Fruit fly (Drosophila melanogaster) whole organism, embryonic: ENCODE measurements around the gene CG42558.

Experiments used
- BtbVII ChIP-seq: fragments of 200-800 bp; sonication (Bioruptor generic); optimal IDR thresholded peaks from 3 replicates; lab custom pipeline; 2017; ENCODE audit warnings: missing biosample characterization, mild to moderate bottlenecking, missing genetic modification characterization
- CG10209 ChIP-seq: fragments of 200-800 bp; sonication (Bioruptor generic); optimal IDR thresholded peaks from 3 replicates; lab custom pipeline; 2017; ENCODE audit warnings: missing biosample characterization, mild to moderate bottlenecking, missing genetic modification characterization, missing genetic modification reagents
- CG13123 ChIP-seq: fragments of 200-800 bp; sonication (Bioruptor generic); optimal IDR thresholded peaks from 2 replicates; lab custom pipeline; 2016; ENCODE audit warnings: missing biosample characterization, missing genetic modification characterization
- CG14014 ChIP-seq: fragments of 200-800 bp; sonication (Bioruptor generic); IDR thresholded peaks from 2 replicates; pipeline ENCODE4 v1.3.6; 2022; ENCODE audit warnings: missing biosample characterization, missing genetic modification characterization
- CG14441 ChIP-seq: fragments of 200-800 bp; sonication (Bioruptor generic); IDR thresholded peaks from 2 replicates; pipeline ENCODE4 v1.3.6; 2022; ENCODE audit warnings: missing biosample characterization, missing genetic modification characterization
- CG14667 ChIP-seq: fragments of 200-800 bp; sonication (Bioruptor generic); IDR thresholded peaks from 2 replicates; pipeline ENCODE4 v1.3.6; 2022; ENCODE audit warnings: missing biosample characterization, missing genetic modification characterization
- CG14965 ChIP-seq: fragments of 200-800 bp; sonication (Bioruptor generic); optimal IDR thresholded peaks from 2 replicates; lab custom pipeline; 2016; ENCODE audit warnings: missing biosample characterization, missing genetic modification characterization, borderline replicate concordance
- CG16779 ChIP-seq: fragments of 200-800 bp; sonication (Bioruptor generic); IDR thresholded peaks from 2 replicates; pipeline ENCODE4 v1.3.6; 2022; ENCODE audit warnings: missing biosample characterization, missing genetic modification characterization
- CG2129 ChIP-seq: fragments of 200-800 bp; sonication (Bioruptor generic); IDR thresholded peaks from 2 replicates; pipeline ENCODE4 v1.3.6; 2022; ENCODE audit warnings: missing biosample characterization, missing genetic modification characterization; ENCODE audit not compliant: partially characterized antibody
- CG30020 ChIP-seq: fragments of 200-800 bp; optimal IDR thresholded peaks from 2 replicates; lab custom pipeline; 2019; ENCODE audit warnings: missing biosample characterization, mild to moderate bottlenecking, missing genetic modification characterization, moderate library complexity
- CG3163 ChIP-seq: fragments of 200-800 bp; sonication (Bioruptor generic); optimal IDR thresholded peaks from 3 replicates; lab custom pipeline; 2016; ENCODE audit warnings: missing biosample characterization, missing genetic modification characterization
- CG32532 ChIP-seq: fragments of 200-800 bp; sonication (Bioruptor generic); IDR thresholded peaks from 2 replicates; pipeline ENCODE4 v1.3.6; 2022; ENCODE audit warnings: missing biosample characterization, missing genetic modification characterization
- CG3847 ChIP-seq: fragments of 200-800 bp; sonication (Bioruptor generic); IDR thresholded peaks from 2 replicates; pipeline ENCODE4 v1.3.6; 2022; ENCODE audit warnings: missing biosample characterization, missing genetic modification characterization
- CG43689 ChIP-seq: fragments of 200-800 bp; sonication (Bioruptor generic); IDR thresholded peaks from 2 replicates; pipeline ENCODE4 v1.3.6; 2022; ENCODE audit warnings: missing biosample characterization, missing genetic modification characterization
- CG5245 ChIP-seq: fragments of 200-800 bp; sonication (Bioruptor generic); optimal IDR thresholded peaks from 3 replicates; lab custom pipeline; 2016; ENCODE audit warnings: missing biosample characterization, missing genetic modification characterization
- CG8089 ChIP-seq: fragments of 200-800 bp; sonication (Bioruptor generic); optimal IDR thresholded peaks from 3 replicates; lab custom pipeline; 2016; ENCODE audit warnings: missing biosample characterization, missing genetic modification characterization
- CG9215 ChIP-seq: fragments of 200-800 bp; sonication (Bioruptor generic); IDR thresholded peaks from 2 replicates; pipeline ENCODE4 v1.3.6; 2022; ENCODE audit warnings: missing biosample characterization, missing genetic modification characterization
- Dfd ChIP-seq, 2 experiments: fragments of >200 bp; optimal IDR thresholded peaks; 2 replicates each; lab custom pipeline; 2017; ENCODE audit warnings: missing biosample characterization in 2 of 2, missing genetic modification characterization in 2 of 2
- Dll ChIP-seq: fragments of 200-800 bp; sonication (Bioruptor generic); IDR thresholded peaks from 4 replicates; pipeline ENCODE4 v1.3.6; 2022; ENCODE audit warnings: missing biosample characterization, missing genetic modification characterization; ENCODE audit not compliant: partially characterized antibody
- Doc2 ChIP-seq: fragments of 200-800 bp; sonication (Bioruptor generic); IDR thresholded peaks from 2 replicates; pipeline ENCODE4 v1.3.6; 2022; ENCODE audit warnings: missing biosample characterization, missing genetic modification characterization
- Ets65A ChIP-seq: fragments of 200-800 bp; sonication (Bioruptor generic); peaks from one replicate; lab custom pipeline; 2016; ENCODE audit warnings: missing biosample characterization, missing genetic modification characterization
- Ets97D ChIP-seq: fragments of 200-800 bp; sonication (Bioruptor generic); optimal IDR thresholded peaks from 3 replicates; lab custom pipeline; 2016; ENCODE audit warnings: missing biosample characterization, missing genetic modification characterization
- Fer2 ChIP-seq: fragments of 200-800 bp; sonication (Bioruptor generic); optimal IDR thresholded peaks from 2 replicates; lab custom pipeline; 2018; ENCODE audit warnings: missing biosample characterization, mild to moderate bottlenecking, missing genetic modification characterization, moderate library complexity
- Gug ChIP-seq: fragments of 200-800 bp; sonication (Bioruptor generic); IDR thresholded peaks from 4 replicates; pipeline ENCODE4 v1.3.6; 2022; ENCODE audit warnings: missing biosample characterization, missing genetic modification characterization
- HHEX ChIP-seq: fragments of 200-800 bp; sonication (Bioruptor generic); optimal IDR thresholded peaks from 3 replicates; lab custom pipeline; 2017; ENCODE audit warnings: missing biosample characterization, mild to moderate bottlenecking, missing genetic modification characterization, missing genetic modification reagents
- HLH4C ChIP-seq: fragments of 200-800 bp; sonication (Bioruptor generic); IDR thresholded peaks from 3 replicates; pipeline ENCODE4 v1.3.6; 2022; ENCODE audit warnings: missing biosample characterization, missing genetic modification characterization; ENCODE audit not compliant: partially characterized antibody
- Mes4 ChIP-seq: fragments of 200-800 bp; sonication (Bioruptor generic); optimal IDR thresholded peaks from 2 replicates; lab custom pipeline; 2016; ENCODE audit warnings: missing biosample characterization, missing genetic modification characterization
- Mrtf ChIP-seq: fragments of 200-800 bp; sonication (Bioruptor generic); IDR thresholded peaks from 3 replicates; pipeline ENCODE4 v1.3.6; 2022; ENCODE audit warnings: missing biosample characterization, missing genetic modification characterization
- Oaz ChIP-seq: fragments of 200-800 bp; sonication (Bioruptor generic); IDR thresholded peaks from 2 replicates; pipeline ENCODE4 v1.3.6; 2022; ENCODE audit warnings: missing biosample characterization, missing genetic modification characterization
- Opbp ChIP-seq: fragments of 200-800 bp; sonication (Bioruptor generic); IDR thresholded peaks from 3 replicates; pipeline ENCODE4 v1.3.6; 2022; ENCODE audit warnings: missing biosample characterization, missing genetic modification characterization; ENCODE audit not compliant: partially characterized antibody
- Poxn ChIP-seq: fragments of 200-800 bp; sonication (Bioruptor generic); IDR thresholded peaks from 2 replicates; pipeline ENCODE4 v1.3.6; 2022; ENCODE audit warnings: missing biosample characterization, missing genetic modification characterization
- Ptx1 ChIP-seq: fragments of 200-800 bp; sonication (Bioruptor generic); IDR thresholded peaks from 2 replicates; pipeline ENCODE4 v1.3.6; 2022; ENCODE audit warnings: missing biosample characterization, missing genetic modification characterization
- Rfx ChIP-seq: fragments of 200-800 bp; sonication (Bioruptor generic); IDR thresholded peaks from 2 replicates; pipeline ENCODE4 v1.3.6; 2022; ENCODE audit warnings: missing biosample characterization, missing genetic modification characterization
- az2 ChIP-seq: fragments of 200-800 bp; sonication (Bioruptor generic); optimal IDR thresholded peaks from 3 replicates; lab custom pipeline; 2016; ENCODE audit warnings: missing biosample characterization, missing genetic modification characterization
- bsh ChIP-seq, 2 experiments: fragments of 200-800 bp; sonication (Bioruptor generic); optimal IDR thresholded peaks; 2 replicates each; lab custom pipeline; 2017 to 2018; ENCODE audit warnings: mild to moderate bottlenecking in 2 of 2, missing biosample characterization in 2 of 2, missing genetic modification characterization in 2 of 2, moderate library complexity in 1 of 2
- ci ChIP-seq: fragments of 200-800 bp; sonication (Bioruptor generic); IDR thresholded peaks from 3 replicates; pipeline ENCODE4 v1.3.6; 2022; ENCODE audit warnings: missing biosample characterization, missing genetic modification characterization
- danr ChIP-seq: fragments of 200-800 bp; sonication (Bioruptor generic); IDR thresholded peaks from 2 replicates; pipeline ENCODE4 v1.3.6; 2022; ENCODE audit warnings: missing biosample characterization, missing genetic modification characterization
- disco-r ChIP-seq: fragments of 200-800 bp; sonication (Bioruptor generic); optimal IDR thresholded peaks from 2 replicates; lab custom pipeline; 2016; ENCODE audit warnings: missing biosample characterization, missing genetic modification characterization
- en ChIP-seq: fragments of 200-800 bp; sonication (Bioruptor generic); optimal IDR thresholded peaks from 2 replicates; lab custom pipeline; 2016; ENCODE audit warnings: missing biosample characterization, missing genetic modification characterization
- gce ChIP-seq: fragments of 200-800 bp; sonication (Bioruptor generic); IDR thresholded peaks from 3 replicates; pipeline ENCODE4 v1.3.6; 2022; ENCODE audit warnings: missing biosample characterization, missing genetic modification characterization
- gt ChIP-seq: fragments of 200-800 bp; sonication (Bioruptor generic); IDR thresholded peaks from 2 replicates; pipeline ENCODE4 v1.3.6; 2022; ENCODE audit warnings: missing biosample characterization, missing genetic modification characterization
- hbn ChIP-seq: fragments of 200-800 bp; sonication (Bioruptor generic); IDR thresholded peaks from 2 replicates; pipeline ENCODE4 v1.3.6; 2022; ENCODE audit warnings: missing biosample characterization, missing genetic modification characterization; ENCODE audit not compliant: partially characterized antibody
- jigr1 ChIP-seq: fragments of 200-800 bp; sonication (Bioruptor generic); IDR thresholded peaks from 3 replicates; pipeline ENCODE4 v1.3.6; 2022; ENCODE audit warnings: missing biosample characterization, missing genetic modification characterization
- luna ChIP-seq: fragments of 200-800 bp; sonication (Bioruptor generic); optimal IDR thresholded peaks from 2 replicates; lab custom pipeline; 2016; ENCODE audit warnings: missing biosample characterization, missing genetic modification characterization
- mld ChIP-seq: fragments of 200-800 bp; sonication (Bioruptor generic); IDR thresholded peaks from 3 replicates; pipeline ENCODE4 v1.3.6; 2022; ENCODE audit warnings: missing biosample characterization, missing genetic modification characterization; ENCODE audit not compliant: partially characterized antibody
- nom ChIP-seq: fragments of 200-800 bp; sonication (Bioruptor generic); optimal IDR thresholded peaks from 2 replicates; lab custom pipeline; 2017; ENCODE audit warnings: missing biosample characterization, missing genetic modification characterization, mild to moderate bottlenecking, moderate library complexity, missing genetic modification reagents
- pfk ChIP-seq: fragments of 200-800 bp; sonication (Bioruptor generic); optimal IDR thresholded peaks from 2 replicates; lab custom pipeline; 2018; ENCODE audit warnings: missing biosample characterization, mild to moderate bottlenecking, missing genetic modification characterization, moderate library complexity
- sd ChIP-seq: fragments of 200-800 bp; sonication (Bioruptor generic); optimal IDR thresholded peaks from 3 replicates; lab custom pipeline; 2018; ENCODE audit warnings: missing biosample characterization, mild to moderate bottlenecking, missing genetic modification characterization, moderate library complexity
- sens-2 ChIP-seq: fragments of 200-800 bp; sonication (Bioruptor generic); IDR thresholded peaks from 2 replicates; pipeline ENCODE4 v1.3.6; 2022; ENCODE audit warnings: missing biosample characterization, missing genetic modification characterization
- slbo ChIP-seq: fragments of 200-800 bp; sonication (Bioruptor generic); IDR thresholded peaks from 2 replicates; pipeline ENCODE4 v1.3.6; 2022; ENCODE audit warnings: missing biosample characterization, missing genetic modification characterization
- twi ChIP-seq: fragments of 200-800 bp; optimal IDR thresholded peaks from 2 replicates; lab custom pipeline; 2019; ENCODE audit warnings: missing biosample characterization, mild to moderate bottlenecking, missing genetic modification characterization, moderate library complexity
- wdn ChIP-seq: fragments of 200-800 bp; sonication (Bioruptor generic); IDR thresholded peaks from 2 replicates; pipeline ENCODE4 v1.3.6; 2022; ENCODE audit warnings: missing biosample characterization, missing genetic modification characterization

CG42558 gene

DNA sequence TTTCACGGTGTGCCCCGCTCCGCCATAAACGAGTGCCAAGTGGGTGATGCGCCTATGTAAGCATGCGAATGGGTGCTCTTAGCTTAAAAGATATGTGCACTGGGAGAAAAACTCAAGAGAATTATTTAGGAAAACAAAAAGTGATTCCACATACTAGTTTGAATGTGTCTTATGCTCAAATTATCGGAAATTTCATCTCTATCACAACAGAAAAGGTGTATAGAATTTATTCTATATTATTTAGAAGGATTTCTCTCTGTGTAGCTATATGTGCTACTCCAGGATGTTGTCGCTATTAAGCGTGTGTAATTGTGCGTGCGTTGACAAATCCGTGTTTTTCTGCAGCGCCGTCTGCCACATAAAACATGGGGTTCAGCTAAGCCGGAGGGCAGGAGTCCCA is 26.2 kb downstream of the CG42558 start:
- TF ChIP-seq gce (GFP tag; lab: Robert Waterston, UW) (no peak), Mes4 (no peak), CG14441 (GFP tag; lab: Robert Waterston, UW) (0 out of 2 replicates have a peak, but pooled peaks have one; percentile 26), CG9215 (GFP tag; lab: Robert Waterston, UW) (no peak), CG10209 (GFP tag; lab: Kevin White, UChicago) (no peak), Rfx (GFP tag; lab: Robert Waterston, UW) (peak; percentile 44; the same call in 1 of the 2 replicates), Fer2 (no peak), Dfd (GFP tag; optimal IDR thresholded peaks at IDR 0.05; lab: Kevin White, UChicago) (no peak), disco-r (GFP tag; lab: Kevin White, UChicago) (no peak), CG14014 (GFP tag; lab: Robert Waterston, UW) (0 out of 2 replicates have a peak, but pooled peaks have one; percentile 31), CG3847 (GFP tag; lab: Robert Waterston, UW) (no peak), mld (GFP tag; lab: Robert Waterston, UW) (no peak), CG16779 (GFP tag; lab: Robert Waterston, UW) (no peak), CG2129 (GFP tag; lab: Robert Waterston, UW) (no peak), hbn (GFP tag; lab: Robert Waterston, UW) (no peak), CG5245 (GFP tag; lab: Kevin White, UChicago) (no peak), twi (tag; lab: Kevin White, UChicago) (no peak), CG14667 (GFP tag; lab: Robert Waterston, UW) (no peak; the same call in 1 of the 2 replicates), CG32532 (0 out of 2 replicates have a peak, but pooled peaks have one; percentile 16), Gug (GFP tag; lab: Robert Waterston, UW) (no peak), sd (no peak), wdn (peak; percentile 38; the same call in 1 of the 2 replicates), jigr1 (GFP tag; lab: Robert Waterston, UW) (no peak), Ets97D (GFP tag; lab: Kevin White, UChicago) (no peak), Mrtf (GFP tag; lab: Robert Waterston, UW) (no peak), az2 (GFP tag; lab: Kevin White, UChicago) (no peak), Ptx1 (no peak), HHEX (no peak), Ets65A (GFP tag; lab: Kevin White, UChicago) (peak; percentile 23), CG13123 (GFP tag; lab: Kevin White, UChicago) (no peak), CG8089 (GFP tag; lab: Kevin White, UChicago) (no peak), CG43689 (GFP tag; lab: Robert Waterston, UW) (no peak), ci (GFP tag; lab: Robert Waterston, UW) (0 out of 3 replicates have a peak, but pooled peaks have one; percentile 28), en (GFP tag; lab: Kevin White, UChicago) (no peak), slbo (peak; percentile 48), HLH4C (no peak), pfk (GFP tag; lab: Kevin White, UChicago) (no peak), CG3163 (GFP tag; lab: Kevin White, UChicago) (no peak), Poxn (GFP tag; lab: Robert Waterston, UW) (no peak), Opbp (GFP tag; lab: Robert Waterston, UW) (no peak), Doc2 (no peak), CG14965 (GFP tag; lab: Kevin White, UChicago) (no peak), Dll (no peak), danr (GFP tag; lab: Robert Waterston, UW) (no peak), Oaz (GFP tag; lab: Robert Waterston, UW) (no peak), sens-2 (GFP tag; lab: Robert Waterston, UW) (no peak), CG30020 (tag; lab: Kevin White, UChicago) (no peak), BtbVII (GFP tag; lab: Kevin White, UChicago) (no peak), luna (GFP tag; lab: Kevin White, UChicago) (no peak), bsh (GFP tag; optimal IDR thresholded peaks at IDR 0.05; lab: Kevin White, UChicago) (no peak), nom (GFP tag; lab: Kevin White, UChicago) (no peak), gt (GFP tag; lab: Robert Waterston, UW) (no peak)
